Worm (Caenorhabditis elegans) whole organism, young adult: ENCODE results near the gene cca-1.

Source experiments
- Y56A3A.18 ChIP-seq: fragments of 200-800 bp; sonication (Bioruptor generic); IDR thresholded peaks from 2 replicates; pipeline ENCODE4 v1.3.6; 2022; ENCODE audit warnings: missing genetic modification reagents, missing genetic modification characterization, missing compliant biosample characterization
- Y95B8A.8 ChIP-seq: fragments of 200-800 bp; sonication (Bioruptor generic); IDR thresholded peaks from 2 replicates; pipeline ENCODE4 v1.3.6; 2022; ENCODE audit warnings: missing genetic modification reagents, missing genetic modification characterization, missing compliant biosample characterization
- ama-1 ChIP-seq, 3 experiments: fragments of 150-350 bp in 1 of 3; sonication (generic microtip) in 2 of 3; optimal IDR thresholded peaks; 2 replicates each; lab custom pipeline; 2014 to 2018; ENCODE audit warnings: missing biosample characterization in 2 of 3, missing genetic modification characterization in 2 of 3, missing genetic modification reagents in 2 of 3
- bed-1 ChIP-seq: fragments of 200-800 bp; sonication (Bioruptor generic); IDR thresholded peaks from 2 replicates; pipeline ENCODE4 v1.3.6; 2022; ENCODE audit warnings: missing genetic modification reagents, missing genetic modification characterization, missing compliant biosample characterization
- ceh-79 ChIP-seq: sonication (generic microtip); optimal IDR thresholded peaks from 2 replicates; lab custom pipeline; 2017; ENCODE audit warnings: mild to moderate bottlenecking, missing genetic modification characterization, missing compliant biosample characterization
- die-1 ChIP-seq: sonication (generic microtip); optimal IDR thresholded peaks from 2 replicates; lab custom pipeline; 2016; ENCODE audit warnings: missing genotype, mild to moderate bottlenecking, missing genetic modification characterization, missing compliant biosample characterization
- egl-44 ChIP-seq: fragments of 200-800 bp; sonication (Bioruptor generic); IDR thresholded peaks from 2 replicates; pipeline ENCODE4 v1.3.6; 2022; ENCODE audit warnings: missing genetic modification reagents, missing genetic modification characterization, missing compliant biosample characterization
- lir-1 ChIP-seq: fragments of 200-800 bp; sonication (Bioruptor generic); conservative IDR thresholded peaks from 2 replicates; pipeline ENCODE4 v1.3.6; 2022; ENCODE audit warnings: missing genetic modification reagents, missing genetic modification characterization, missing compliant biosample characterization
- nfya-1 ChIP-seq: sonication (generic microtip); optimal IDR thresholded peaks from 2 replicates; lab custom pipeline; 2017; ENCODE audit warnings: antibody characterized with exemption, missing compliant biosample characterization, missing genetic modification characterization, borderline replicate concordance; ENCODE audit not compliant: insufficient read depth
- nhr-90 ChIP-seq: sonication (generic microtip); optimal IDR thresholded peaks from 2 replicates; lab custom pipeline; 2016; ENCODE audit warnings: missing genotype, mild to moderate bottlenecking, missing genetic modification characterization, missing compliant biosample characterization
- snpc-4 ChIP-seq, 5 experiments: fragments of 150-350 bp in 1 of 5; sonication (generic microtip) in 4 of 5; optimal IDR thresholded peaks; 2 replicates each; lab custom pipeline; 2014 to 2018; ENCODE audit warnings: missing genetic modification characterization in 5 of 5, missing biosample characterization in 3 of 5, antibody characterized with exemption in 2 of 5, mild to moderate bottlenecking in 2 of 5, missing compliant biosample characterization in 2 of 5, missing genotype in 2 of 5, moderate library complexity in 2 of 5, missing genetic modification reagents in 1 of 5
- tbp1 ChIP-seq: fragments of 200-800 bp; sonication (Bioruptor generic); optimal IDR thresholded peaks from 2 replicates; lab custom pipeline; 2018; ENCODE audit warnings: mild to moderate bottlenecking, missing genetic modification characterization, missing compliant biosample characterization
- tlf-1 ChIP-seq: fragments of 200-800 bp; sonication (Bioruptor generic); optimal IDR thresholded peaks from 2 replicates; lab custom pipeline; 2018; ENCODE audit warnings: mild to moderate bottlenecking, missing genetic modification characterization, missing compliant biosample characterization

DNA sequence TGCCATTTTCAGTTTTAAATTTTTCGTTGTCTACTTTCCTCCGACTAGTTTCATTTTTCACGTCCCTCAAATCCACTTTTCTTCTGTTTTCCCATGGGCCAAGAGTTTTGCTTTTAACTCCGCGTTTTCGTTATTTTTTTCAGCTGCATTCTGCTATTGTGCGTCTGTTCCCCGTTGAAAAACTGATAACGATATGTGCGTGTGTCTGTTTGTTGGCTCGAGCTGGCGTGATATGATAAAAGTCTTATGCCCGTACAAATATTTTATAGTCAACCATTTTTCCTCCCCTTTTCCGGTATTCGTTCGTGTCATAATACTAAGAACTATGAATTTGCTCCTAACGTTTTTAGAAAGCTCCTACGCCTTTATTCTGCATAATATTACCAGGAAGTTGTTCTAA is 26.1 kb upstream of the cca-1 start:
- no peak for TF ChIP-seq lir-1 (GFP tag; lab: Robert Waterston, UW)
- TF ChIP-seq nfya-1 (tag; lab: Kevin White, UChicago), result no peak
- no peak for TF ChIP-seq tlf-1
- TF ChIP-seq tbp1 (GFP tag; lab: Kevin White, UChicago), result no peak
- no peak for TF ChIP-seq snpc-4 (GFP tag; optimal IDR thresholded peaks at IDR 0.05; lab: Kevin White, UChicago)
- no peak for TF ChIP-seq snpc-4 (tag; optimal IDR thresholded peaks at IDR 0.05; lab: Kevin White, UChicago)
- no peak for TF ChIP-seq ama-1 (optimal IDR thresholded peaks at IDR 0.05; lab: Kevin White, UChicago)
- TF ChIP-seq ama-1 (GFP tag; optimal IDR thresholded peaks at IDR 0.05; lab: Kevin White, UChicago), result no peak
- TF ChIP-seq Y95B8A.8 (GFP tag; lab: Robert Waterston, UW), result no peak
- no peak for TF ChIP-seq Y56A3A.18 (GFP tag; lab: Robert Waterston, UW)
- no peak for TF ChIP-seq ceh-79
- TF ChIP-seq die-1 (tag; lab: Kevin White, UChicago), result no peak
- TF ChIP-seq nhr-90 (tag; lab: Kevin White, UChicago), result no peak
- no peak for TF ChIP-seq bed-1 (GFP tag; lab: Robert Waterston, UW)
- TF ChIP-seq egl-44 (GFP tag; lab: Robert Waterston, UW), result no peak
